Fruit fly (Drosophila melanogaster) whole organism, wandering third instar larva: ENCODE measurements around the gene Psf2.

Experiments
- Abd-B ChIP-seq: fragments of >200 bp; optimal IDR thresholded peaks from 2 replicates; lab custom pipeline; 2017; ENCODE audit warnings: missing biosample characterization, missing genetic modification characterization
- CG32264 ChIP-seq: fragments of 200-800 bp; sonication (Bioruptor generic); optimal IDR thresholded peaks from 2 replicates; lab custom pipeline; 2016; ENCODE audit warnings: missing biosample characterization, missing genetic modification characterization
- CG9705 ChIP-seq: fragments of 200-800 bp; sonication (Bioruptor generic); optimal IDR thresholded peaks from 2 replicates; lab custom pipeline; 2018; ENCODE audit warnings: missing biosample characterization, mild to moderate bottlenecking, missing genetic modification characterization
- CrebA ChIP-seq: fragments of 200-800 bp; sonication (Bioruptor generic); optimal IDR thresholded peaks from 2 replicates; lab custom pipeline; 2016; ENCODE audit warnings: missing biosample characterization, mild to moderate bottlenecking, missing genetic modification characterization, borderline replicate concordance
- Dif ChIP-seq: fragments of 200-275, 200-300 bp; sonication (Bioruptor generic); optimal IDR thresholded peaks from 2 replicates; lab custom pipeline; 2018; ENCODE audit warnings: missing biosample characterization, missing genetic modification characterization; ENCODE audit not compliant: partially characterized antibody
- GATAd ChIP-seq: sonication (Bioruptor generic); optimal IDR thresholded peaks from 2 replicates; lab custom pipeline; 2016; ENCODE audit warnings: missing biosample characterization, missing genetic modification characterization
- HLH106 ChIP-seq: fragments of 200-800 bp; optimal IDR thresholded peaks from 3 replicates; lab custom pipeline; 2019; ENCODE audit warnings: missing biosample characterization, mild to moderate bottlenecking, missing genetic modification characterization, moderate library complexity
- Hnf4 ChIP-seq: fragments of 200-800 bp; sonication (Bioruptor generic); optimal IDR thresholded peaks from 2 replicates; lab custom pipeline; 2016; ENCODE audit warnings: missing biosample characterization, mild to moderate bottlenecking, missing genetic modification characterization
- Hr78 ChIP-seq: fragments of >200 bp; optimal IDR thresholded peaks from 2 replicates; lab custom pipeline; 2017; ENCODE audit warnings: missing biosample characterization, missing genetic modification characterization
- Hr83 ChIP-seq: fragments of 200-300 bp; sonication (Bioruptor generic); optimal IDR thresholded peaks from 2 replicates; lab custom pipeline; 2016; ENCODE audit warnings: missing biosample characterization, mild to moderate bottlenecking, missing genetic modification characterization, moderate library complexity; ENCODE audit not compliant: poor library complexity, severe bottlenecking
- Jra ChIP-seq: sonication (Bioruptor generic); optimal IDR thresholded peaks from 2 replicates; lab custom pipeline; 2016; ENCODE audit warnings: missing biosample characterization, missing genetic modification characterization
- Mio ChIP-seq: sonication (Bioruptor generic); optimal IDR thresholded peaks from 2 replicates; lab custom pipeline; 2016; ENCODE audit warnings: missing biosample characterization, missing genetic modification characterization
- Myc ChIP-seq: fragments of >200 bp; optimal IDR thresholded peaks from 2 replicates; lab custom pipeline; 2017
- N ChIP-seq: fragments of >200 bp; optimal IDR thresholded peaks from 2 replicates; lab custom pipeline; 2018; ENCODE audit warnings: missing biosample characterization, missing external identifiers, missing genetic modification characterization
- OdsH ChIP-seq: fragments of 200-800 bp; sonication (Bioruptor generic); optimal IDR thresholded peaks from 2 replicates; lab custom pipeline; 2016; ENCODE audit warnings: missing biosample characterization, mild to moderate bottlenecking, missing genetic modification characterization
- Rel ChIP-seq, 2 experiments: fragments of 200-800 bp; sonication (Bioruptor generic) in 1 of 2; optimal IDR thresholded peaks; 2 replicates in 1 of 2; 3 replicates in 1 of 2; lab custom pipeline; 2016 to 2019; ENCODE audit warnings: mild to moderate bottlenecking in 2 of 2, missing biosample characterization in 2 of 2, missing genetic modification characterization in 2 of 2, moderate library complexity in 1 of 2
- Sp1 ChIP-seq: fragments of 200-800 bp; sonication (Bioruptor generic); optimal IDR thresholded peaks from 3 replicates; lab custom pipeline; 2019; ENCODE audit warnings: missing biosample characterization, mild to moderate bottlenecking, missing genetic modification characterization, moderate library complexity
- br ChIP-seq: fragments of 200-800 bp; sonication (Bioruptor generic); optimal IDR thresholded peaks from 2 replicates; lab custom pipeline; 2016; ENCODE audit warnings: missing biosample characterization, missing genetic modification characterization
- brk ChIP-seq: fragments of 200-800 bp; sonication (Bioruptor generic); optimal IDR thresholded peaks from 2 replicates; lab custom pipeline; 2016; ENCODE audit warnings: missing biosample characterization, mild to moderate bottlenecking, missing genetic modification characterization
- dl ChIP-seq, 2 experiments: fragments of 175-275, 200-275 bp in 1 of 2; fragments of 200-275 bp in 1 of 2; sonication (Bioruptor generic); optimal IDR thresholded peaks; lab custom pipeline; 2018; ENCODE audit warnings: mild to moderate bottlenecking in 2 of 2, missing biosample characterization in 2 of 2, missing genetic modification characterization in 2 of 2, moderate library complexity in 2 of 2; ENCODE audit not compliant: partially characterized antibody in 2 of 2, insufficient read depth in 1 of 2
- dsf ChIP-seq: sonication (Bioruptor generic); optimal IDR thresholded peaks from 2 replicates; lab custom pipeline; 2016; ENCODE audit warnings: missing biosample characterization, missing genetic modification characterization, borderline replicate concordance
- ey ChIP-seq: fragments of 200-800 bp; sonication (Bioruptor generic); optimal IDR thresholded peaks from 2 replicates; lab custom pipeline; 2016; ENCODE audit warnings: missing biosample characterization, missing genetic modification characterization
- foxo ChIP-seq, 2 experiments: fragments of 200-800 bp; sonication (Bioruptor generic); optimal IDR thresholded peaks; 2 replicates in 1 of 2; 3 replicates in 1 of 2; lab custom pipeline; 2016 to 2017; ENCODE audit warnings: missing biosample characterization in 2 of 2, missing genetic modification characterization in 2 of 2
- fru ChIP-seq: fragments of 200-800 bp; sonication (Bioruptor generic); optimal IDR thresholded peaks from 3 replicates; lab custom pipeline; 2016; ENCODE audit warnings: missing biosample characterization, mild to moderate bottlenecking, missing genetic modification characterization
- jim ChIP-seq: fragments of 175-275, 200-325 bp; sonication (Bioruptor generic); optimal IDR thresholded peaks from 2 replicates; lab custom pipeline; 2016; ENCODE audit warnings: missing biosample characterization, mild to moderate bottlenecking, missing genetic modification characterization
- lola ChIP-seq: fragments of >200 bp; optimal IDR thresholded peaks from 2 replicates; lab custom pipeline; 2017; ENCODE audit warnings: missing biosample characterization, missing genetic modification characterization
- psq ChIP-seq: fragments of 200-800 bp; sonication (Bioruptor generic); optimal IDR thresholded peaks from 3 replicates; lab custom pipeline; 2017; ENCODE audit warnings: missing biosample characterization, mild to moderate bottlenecking, missing genetic modification characterization, moderate library complexity
- rgr ChIP-seq: fragments of 200-800 bp; sonication (Bioruptor generic); optimal IDR thresholded peaks from 3 replicates; lab custom pipeline; 2016; ENCODE audit warnings: missing biosample characterization, mild to moderate bottlenecking, missing genetic modification characterization
- sage ChIP-seq: fragments of 200-800 bp; sonication (Bioruptor generic); optimal IDR thresholded peaks from 2 replicates; lab custom pipeline; 2016; ENCODE audit warnings: missing biosample characterization, mild to moderate bottlenecking, missing genetic modification characterization
- sv ChIP-seq: fragments of 200-800 bp; sonication (Bioruptor generic); optimal IDR thresholded peaks from 3 replicates; lab custom pipeline; 2016; ENCODE audit warnings: missing biosample characterization, missing genetic modification characterization
- tai ChIP-seq: sonication (Bioruptor generic); optimal IDR thresholded peaks from 2 replicates; lab custom pipeline; 2016; ENCODE audit warnings: missing biosample characterization, missing genetic modification characterization
- usp ChIP-seq: fragments of >200 bp; optimal IDR thresholded peaks from 2 replicates; lab custom pipeline; 2017; ENCODE audit warnings: missing biosample characterization, missing genetic modification characterization
- woc ChIP-seq: sonication (Bioruptor generic); optimal IDR thresholded peaks from 2 replicates; lab custom pipeline; 2016; ENCODE audit warnings: missing biosample characterization, mild to moderate bottlenecking, missing genetic modification characterization

Gene Psf2

DNA sequence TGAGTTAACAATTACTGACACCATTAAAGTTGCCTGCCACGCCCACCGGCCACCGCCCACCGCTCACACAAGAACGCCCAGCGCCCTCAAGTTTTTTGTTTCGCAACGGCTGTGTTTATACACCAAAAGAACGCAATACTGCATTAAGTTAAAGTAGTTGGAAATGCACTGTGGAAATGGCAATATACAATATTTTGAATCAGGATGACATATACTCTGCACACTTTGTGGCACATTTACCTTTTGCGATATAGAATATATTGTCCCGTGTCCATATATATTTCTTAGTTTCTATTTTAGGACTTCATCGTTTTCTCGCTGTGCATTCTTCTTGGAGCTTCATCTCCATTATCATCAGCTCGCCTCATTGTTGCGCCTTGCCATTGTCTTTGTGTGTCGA, 28.9 kb upstream of the Psf2 start:
- no peak for TF ChIP-seq tai
- no peak for TF ChIP-seq HLH106
- TF ChIP-seq Mio (GFP tag; lab: Kevin White, UChicago), result no peak
- no peak for TF ChIP-seq CG32264
- no peak for TF ChIP-seq Rel (GFP tag; optimal IDR thresholded peaks at IDR 0.05; lab: Kevin White, UChicago)
- no peak for TF ChIP-seq Rel (tag; optimal IDR thresholded peaks at IDR 0.05; lab: Kevin White, UChicago)
- no peak for TF ChIP-seq Jra (GFP tag; lab: Kevin White, UChicago)
- no peak for TF ChIP-seq brk (GFP tag; lab: Kevin White, UChicago)
- no peak for TF ChIP-seq dl (GFP tag; optimal IDR thresholded peaks at IDR 0.05; lab: Kevin White, UChicago; ENCODE audit: insufficient read depth in 1 of 2, partially characterized antibody in 2 of 2)
- no peak for TF ChIP-seq dsf (GFP tag; lab: Kevin White, UChicago)
- TF ChIP-seq sage, result no peak
- TF ChIP-seq Sp1, result no peak
- no peak for TF ChIP-seq psq (GFP tag; lab: Kevin White, UChicago)
- TF ChIP-seq lola (GFP tag; lab: Kevin White, UChicago), result no peak
- no peak for TF ChIP-seq Abd-B (GFP tag; lab: Kevin White, UChicago)
- TF ChIP-seq CG9705, result no peak
- no peak for TF ChIP-seq Dif (GFP tag; lab: Kevin White, UChicago)
- TF ChIP-seq woc, result no peak
- peak in 1 of 2 experiments; percentile 1 for TF ChIP-seq foxo (GFP tag; optimal IDR thresholded peaks at IDR 0.05; lab: Kevin White, UChicago)
- peak; percentile 13 for TF ChIP-seq ey (GFP tag; lab: Kevin White, UChicago)
- TF ChIP-seq fru (GFP tag; lab: Kevin White, UChicago), result peak; percentile 1

dm6 chr2L:4414059-4414458, 26.9 kb upstream of the Psf2 start:
- TF ChIP-seq sv (GFP tag; lab: Kevin White, UChicago) (no peak), rgr (no peak), Sp1 (no peak), CG32264 (no peak), foxo (GFP tag; optimal IDR thresholded peaks at IDR 0.05; lab: Kevin White, UChicago) (no peak), HLH106 (no peak), CrebA (GFP tag; lab: Kevin White, UChicago) (no peak), N (no peak), brk (GFP tag; lab: Kevin White, UChicago) (no peak), sage (no peak), Dif (GFP tag; lab: Kevin White, UChicago) (no peak), lola (GFP tag; lab: Kevin White, UChicago) (no peak), usp (no peak), Myc (lab: Kevin White, UChicago) (no peak), Rel (GFP tag; optimal IDR thresholded peaks at IDR 0.05; lab: Kevin White, UChicago) (no peak), Rel (tag; optimal IDR thresholded peaks at IDR 0.05; lab: Kevin White, UChicago) (no peak), br (GFP tag; lab: Kevin White, UChicago) (no peak), Hnf4 (GFP tag; lab: Kevin White, UChicago) (no peak), dsf (GFP tag; lab: Kevin White, UChicago) (no peak), Mio (GFP tag; lab: Kevin White, UChicago) (no peak)

DNA sequence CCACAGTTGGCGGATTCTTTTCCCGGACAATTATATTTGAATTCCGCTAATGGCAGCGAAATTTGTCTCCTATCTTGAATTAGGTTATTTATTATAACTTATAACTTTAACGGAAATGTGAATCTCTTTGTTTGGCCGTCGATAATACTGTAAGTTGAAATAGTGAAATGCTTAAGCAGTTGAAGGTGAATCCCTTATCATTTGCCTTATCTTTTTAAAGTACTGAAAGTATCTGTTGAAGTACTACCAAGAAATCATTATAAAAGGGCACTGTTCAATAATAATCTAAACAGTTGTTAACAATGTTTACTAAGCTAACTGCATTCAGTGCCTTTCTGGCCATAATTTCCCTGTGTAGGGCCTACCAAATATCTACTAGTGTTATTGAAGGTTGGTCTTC, 23.7 kb upstream of the Psf2 start, which contains the start of gene CG43055:
CG43055 (plus strand) TSS at position 301 of the 400 bp plus-strand sequence.
- TF ChIP-seq tai (no peak), OdsH (no peak), Abd-B (GFP tag; lab: Kevin White, UChicago) (no peak), Myc (lab: Kevin White, UChicago) (no peak), GATAd (no peak), dsf (GFP tag; lab: Kevin White, UChicago) (no peak)

dm6 chr2L:4403013-4403604, 16.0 kb upstream of the Psf2 start, which contains the start of gene Dim1:
TSS of gene Dim1 (plus strand) at chr2L:4403251.
- peak; percentile 35 for TF ChIP-seq Hr83 (GFP tag; lab: Kevin White, UChicago)
- TF ChIP-seq sv (GFP tag; lab: Kevin White, UChicago), result no peak
- TF ChIP-seq Hnf4 (GFP tag; lab: Kevin White, UChicago), result no peak
- TF ChIP-seq CG9705, result peak; percentile 35
- TF ChIP-seq br (GFP tag; lab: Kevin White, UChicago), result no peak
- no peak for TF ChIP-seq Rel (GFP tag; optimal IDR thresholded peaks at IDR 0.05; lab: Kevin White, UChicago)
- TF ChIP-seq Rel (tag; optimal IDR thresholded peaks at IDR 0.05; lab: Kevin White, UChicago), result peak; percentile 84
- no peak for TF ChIP-seq Hr78
- TF ChIP-seq jim (GFP tag; lab: Kevin White, UChicago), result no peak
